Fruit fly (Drosophila melanogaster) Kc167 (cell line): Measurements from ENCODE around the gene Lsp2.

Experiments used
- Myc ChIP-seq: fragments of >200 bp; optimal IDR thresholded peaks from 2 replicates; lab custom pipeline; 2017; ENCODE audit warnings: missing external identifiers
- Sin3A ChIP-seq: fragments of >200 bp; optimal IDR thresholded peaks from 2 replicates; lab custom pipeline; 2018; ENCODE audit warnings: missing external identifiers
- h ChIP-seq: fragments of >200 bp; optimal IDR thresholded peaks from 3 replicates; lab custom pipeline; 2018; ENCODE audit warnings: missing external identifiers
- insv ChIP-seq: fragments of >200 bp; optimal IDR thresholded peaks from 3 replicates; lab custom pipeline; 2018; ENCODE audit warnings: missing external identifiers
- psq ChIP-seq: fragments of >200 bp; optimal IDR thresholded peaks from 2 replicates; lab custom pipeline; 2017; ENCODE audit warnings: missing external identifiers
- ttk ChIP-seq: sonication (Bioruptor generic); optimal IDR thresholded peaks from 2 replicates; lab custom pipeline; 2017; ENCODE audit warnings: missing external identifiers

Lsp2 gene

dm6 chr3L:12112967-12113366 lies 16.2 kb upstream of the Lsp2 start:
- TF ChIP-seq insv (lab: Kevin White, UChicago) (no peak), h (no peak), Myc (no peak), Sin3A (lab: Kevin White, UChicago) (no peak), psq (lab: Kevin White, UChicago) (no peak), ttk (lab: Kevin White, UChicago) (no peak)

- TF ChIP-seq psq (lab: Kevin White, UChicago) = no peak
- no peak for TF ChIP-seq insv (lab: Kevin White, UChicago)
- no peak for TF ChIP-seq Sin3A (lab: Kevin White, UChicago)
- TF ChIP-seq Myc = no peak
- TF ChIP-seq h = no peak
- TF ChIP-seq ttk (lab: Kevin White, UChicago) = no peak
Measured at dm6 chr3L:12113589-12113988, 15.6 kb upstream of the Lsp2 start.

dm6 chr3L:12114188-12114587 lies 15.0 kb upstream of the Lsp2 start:
- TF ChIP-seq h = no peak
- TF ChIP-seq Myc = no peak
- no peak for TF ChIP-seq ttk (lab: Kevin White, UChicago)
- no peak for TF ChIP-seq Sin3A (lab: Kevin White, UChicago)
- TF ChIP-seq insv (lab: Kevin White, UChicago) = no peak
- TF ChIP-seq psq (lab: Kevin White, UChicago) = no peak

- no peak for TF ChIP-seq h
- TF ChIP-seq ttk (lab: Kevin White, UChicago) = no peak
- TF ChIP-seq insv (lab: Kevin White, UChicago) = no peak
- TF ChIP-seq psq (lab: Kevin White, UChicago) = no peak
- TF ChIP-seq Myc = no peak
- no peak for TF ChIP-seq Sin3A (lab: Kevin White, UChicago)
Measured at dm6 chr3L:12115103-12115502, 14.1 kb upstream of the Lsp2 start.

- no peak for TF ChIP-seq insv (lab: Kevin White, UChicago)
- no peak for TF ChIP-seq psq (lab: Kevin White, UChicago)
- TF ChIP-seq Sin3A (lab: Kevin White, UChicago) = no peak
- no peak for TF ChIP-seq Myc
- no peak for TF ChIP-seq h
- no peak for TF ChIP-seq ttk (lab: Kevin White, UChicago)
Measured at dm6 chr3L:12115966-12116735, 13.0 kb upstream of the Lsp2 start, which contains the start of gene vers. TSS of gene vers (plus strand) at chr3L:12116101.

- no peak for TF ChIP-seq Sin3A (lab: Kevin White, UChicago)
- TF ChIP-seq psq (lab: Kevin White, UChicago) = no peak
- TF ChIP-seq Myc = no peak
- TF ChIP-seq ttk (lab: Kevin White, UChicago) = no peak
- no peak for TF ChIP-seq insv (lab: Kevin White, UChicago)
- no peak for TF ChIP-seq h
Measured at dm6 chr3L:12118156-12118555, 11.0 kb upstream of the Lsp2 start, which contains the start of gene ssp. TSS of gene ssp (plus strand) at chr3L:12118257.

dm6 chr3L:12118631-12119030 lies 10.6 kb upstream of the Lsp2 start:
- no peak for TF ChIP-seq h
- TF ChIP-seq ttk (lab: Kevin White, UChicago) = no peak
- no peak for TF ChIP-seq Myc
- no peak for TF ChIP-seq insv (lab: Kevin White, UChicago)
- no peak for TF ChIP-seq Sin3A (lab: Kevin White, UChicago)

- TF ChIP-seq h (no peak), insv (lab: Kevin White, UChicago) (no peak), ttk (lab: Kevin White, UChicago) (no peak), Myc (no peak), psq (lab: Kevin White, UChicago) (no peak), Sin3A (lab: Kevin White, UChicago) (no peak)
Measured at dm6 chr3L:12119875-12120485, 9.2 kb upstream of the Lsp2 start, which contains the start of gene CG11560. TSS of gene CG11560 (plus strand) at chr3L:12120019.

dm6 chr3L:12122891-12123290 lies 6.3 kb upstream of the Lsp2 start:
- TF ChIP-seq ttk (lab: Kevin White, UChicago) = no peak
- TF ChIP-seq psq (lab: Kevin White, UChicago) = no peak
- no peak for TF ChIP-seq Myc
- TF ChIP-seq insv (lab: Kevin White, UChicago) = no peak
- TF ChIP-seq h = no peak
- no peak for TF ChIP-seq Sin3A (lab: Kevin White, UChicago)

- TF ChIP-seq insv (lab: Kevin White, UChicago) (no peak), psq (lab: Kevin White, UChicago) (no peak), ttk (lab: Kevin White, UChicago) (no peak), h (no peak), Myc (no peak), Sin3A (lab: Kevin White, UChicago) (no peak)
Measured at dm6 chr3L:12124138-12124583, 5.0 kb upstream of the Lsp2 start.

dm6 chr3L:12124975-12125374 lies 4.2 kb upstream of the Lsp2 start, which contains the start of gene yps:
TSS of gene yps (minus strand) at chr3L:12125150.
- TF ChIP-seq psq (lab: Kevin White, UChicago) (no peak), ttk (lab: Kevin White, UChicago) (no peak), insv (lab: Kevin White, UChicago) (no peak), Myc (no peak), Sin3A (lab: Kevin White, UChicago) (no peak), h (no peak)
